Worm (Caenorhabditis elegans) whole organism, young adult: ENCODE results near the gene srx-8.

Source experiments
- B0261.1 ChIP-seq: sonication (generic microtip); optimal IDR thresholded peaks from 2 replicates; lab custom pipeline; 2016; ENCODE audit warnings: mild to moderate bottlenecking, missing genetic modification characterization, moderate library complexity, missing compliant biosample characterization
- D2030.7 ChIP-seq: fragments of 200-800 bp; sonication (Bioruptor generic); IDR thresholded peaks from 2 replicates; pipeline ENCODE4 v1.3.6; 2022; ENCODE audit warnings: missing genetic modification reagents, missing genetic modification characterization, missing compliant biosample characterization
- F22D6.2 ChIP-seq: sonication (generic microtip); optimal IDR thresholded peaks from 2 replicates; lab custom pipeline; 2016; ENCODE audit warnings: mild to moderate bottlenecking, missing genetic modification characterization, missing compliant biosample characterization
- F37B4.10 ChIP-seq: fragments of 200-800 bp; sonication (Bioruptor generic); IDR thresholded peaks from 2 replicates; pipeline ENCODE4 v1.3.6; 2022; ENCODE audit warnings: missing genetic modification characterization, missing compliant biosample characterization
- F49E8.2 ChIP-seq: sonication (generic microtip); optimal IDR thresholded peaks from 3 replicates; lab custom pipeline; 2017; ENCODE audit warnings: missing genetic modification characterization, mild to moderate bottlenecking, missing compliant biosample characterization, antibody characterized with exemption, moderate library complexity; ENCODE audit not compliant: insufficient read depth
- F57C9.4 ChIP-seq: sonication (generic microtip); optimal IDR thresholded peaks from 2 replicates; lab custom pipeline; 2017; ENCODE audit warnings: mild to moderate bottlenecking, missing genetic modification characterization, missing compliant biosample characterization
- Y53G8AR.9 ChIP-seq: fragments of 200-800 bp; sonication (Bioruptor generic); conservative IDR thresholded peaks from 2 replicates; pipeline ENCODE4 v1.3.6; 2022; ENCODE audit warnings: missing genetic modification reagents, missing genetic modification characterization, missing compliant biosample characterization
- Y79H2A.3 ChIP-seq: fragments of 200-800 bp; sonication (Bioruptor generic); conservative IDR thresholded peaks from 2 replicates; pipeline ENCODE4 v1.3.6; 2022; ENCODE audit warnings: missing genetic modification reagents, missing genetic modification characterization, missing compliant biosample characterization
- ZK185.1 ChIP-seq: sonication (generic microtip); optimal IDR thresholded peaks from 2 replicates; lab custom pipeline; 2016; ENCODE audit warnings: mild to moderate bottlenecking, missing genetic modification characterization, missing compliant biosample characterization; ENCODE audit not compliant: poor library complexity, severe bottlenecking
- attf-5 ChIP-seq: fragments of 200-800 bp; sonication (Bioruptor generic); optimal IDR thresholded peaks from 2 replicates; lab custom pipeline; 2018; ENCODE audit warnings: mild to moderate bottlenecking, missing genetic modification characterization, missing compliant biosample characterization
- ccch-3 ChIP-seq: fragments of 200-800 bp; sonication (Bioruptor generic); optimal IDR thresholded peaks from 2 replicates; lab custom pipeline; 2018; ENCODE audit warnings: mild to moderate bottlenecking, missing genetic modification characterization, missing compliant biosample characterization
- cebp-2 ChIP-seq: fragments of 200-800 bp; sonication (Bioruptor generic); IDR thresholded peaks from 2 replicates; pipeline ENCODE4 v1.3.6; 2022; ENCODE audit warnings: missing genetic modification characterization, missing compliant biosample characterization
- ceh-58 ChIP-seq: fragments of 200-800 bp; sonication (Bioruptor generic); IDR thresholded peaks from 2 replicates; pipeline ENCODE4 v1.3.6; 2022; ENCODE audit warnings: missing genetic modification characterization, missing compliant biosample characterization
- ceh-79 ChIP-seq: sonication (generic microtip); optimal IDR thresholded peaks from 2 replicates; lab custom pipeline; 2017; ENCODE audit warnings: mild to moderate bottlenecking, missing genetic modification characterization, missing compliant biosample characterization
- ceh-91 ChIP-seq: fragments of 200-800 bp; sonication (Bioruptor generic); IDR thresholded peaks from 2 replicates; pipeline ENCODE4 v1.3.6; 2022; ENCODE audit warnings: missing genetic modification reagents, missing genetic modification characterization, missing compliant biosample characterization
- ekl-4 ChIP-seq: fragments of 200-800 bp; sonication (Bioruptor generic); IDR thresholded peaks from 2 replicates; pipeline ENCODE4 v1.3.6; 2022; ENCODE audit warnings: missing genetic modification reagents, missing genetic modification characterization, missing compliant biosample characterization
- him-1 ChIP-seq: sonication (generic microtip); optimal IDR thresholded peaks from 2 replicates; lab custom pipeline; 2016; ENCODE audit warnings: missing genotype, missing genetic modification reagents, missing genetic modification characterization, missing compliant biosample characterization
- hmg-1.2 ChIP-seq: fragments of 200-800 bp; sonication (Bioruptor generic); IDR thresholded peaks from 2 replicates; pipeline ENCODE4 v1.3.6; 2022; ENCODE audit warnings: missing genetic modification reagents, missing genetic modification characterization, missing compliant biosample characterization
- mel-28 ChIP-seq: sonication (generic microtip); optimal IDR thresholded peaks from 2 replicates; lab custom pipeline; 2016; ENCODE audit warnings: borderline replicate concordance, mild to moderate bottlenecking, missing genetic modification characterization, missing compliant biosample characterization
- nfya-1 ChIP-seq: sonication (generic microtip); optimal IDR thresholded peaks from 2 replicates; lab custom pipeline; 2017; ENCODE audit warnings: antibody characterized with exemption, missing compliant biosample characterization, missing genetic modification characterization, borderline replicate concordance; ENCODE audit not compliant: insufficient read depth
- nhr-80 ChIP-seq: sonication (generic microtip); optimal IDR thresholded peaks from 2 replicates; lab custom pipeline; 2016; ENCODE audit warnings: missing genetic modification characterization, missing compliant biosample characterization
- rec-8 ChIP-seq, 2 experiments: sonication (generic microtip); optimal IDR thresholded peaks; 2 replicates each; lab custom pipeline; 2016; ENCODE audit warnings: mild to moderate bottlenecking in 2 of 2, missing genetic modification characterization in 2 of 2, missing genetic modification reagents in 2 of 2, missing genotype in 2 of 2, missing biosample characterization in 1 of 2, missing compliant biosample characterization in 1 of 2, moderate library complexity in 1 of 2
- snpc-1.1 ChIP-seq: sonication (generic microtip); optimal IDR thresholded peaks from 2 replicates; lab custom pipeline; 2017; ENCODE audit warnings: missing genetic modification characterization, mild to moderate bottlenecking, missing compliant biosample characterization, antibody characterized with exemption, moderate library complexity, missing genotype, missing genetic modification reagents; ENCODE audit not compliant: insufficient read depth
- snpc-1.3 ChIP-seq: sonication (generic microtip); optimal IDR thresholded peaks from 2 replicates; lab custom pipeline; 2017; ENCODE audit warnings: missing genetic modification characterization, mild to moderate bottlenecking, missing compliant biosample characterization, antibody characterized with exemption, moderate library complexity, missing genotype, missing genetic modification reagents; ENCODE audit not compliant: insufficient read depth
- tbp1 ChIP-seq: fragments of 200-800 bp; sonication (Bioruptor generic); optimal IDR thresholded peaks from 2 replicates; lab custom pipeline; 2018; ENCODE audit warnings: mild to moderate bottlenecking, missing genetic modification characterization, missing compliant biosample characterization
- unc-62 ChIP-seq: fragments of 150-350 bp; optimal IDR thresholded peaks from 2 replicates; lab custom pipeline; 2014; ENCODE audit warnings: missing biosample characterization, missing genetic modification reagents, missing genetic modification characterization
- zfh-2 ChIP-seq: fragments of 200-800 bp; sonication (Bioruptor generic); conservative IDR thresholded peaks from 2 replicates; pipeline ENCODE4 v1.3.6; 2022; ENCODE audit warnings: missing genetic modification reagents, missing genetic modification characterization, missing compliant biosample characterization
- zim-3 ChIP-seq: sonication (generic microtip); optimal IDR thresholded peaks from 2 replicates; lab custom pipeline; 2017; ENCODE audit warnings: mild to moderate bottlenecking, missing genetic modification characterization, moderate library complexity, missing compliant biosample characterization
- ztf-18 ChIP-seq: sonication (generic microtip); optimal IDR thresholded peaks from 2 replicates; lab custom pipeline; 2016; ENCODE audit warnings: missing genotype, mild to moderate bottlenecking, missing genetic modification characterization, missing compliant biosample characterization
- ztf-22 ChIP-seq: fragments of 200-800 bp; sonication (Bioruptor generic); optimal IDR thresholded peaks from 2 replicates; lab custom pipeline; 2018; ENCODE audit warnings: mild to moderate bottlenecking, missing genetic modification characterization, moderate library complexity, missing compliant biosample characterization
- ztf-28 ChIP-seq: fragments of 200-800 bp; sonication (Bioruptor generic); IDR thresholded peaks from 2 replicates; pipeline ENCODE4 v1.3.6; 2022; ENCODE audit warnings: missing genetic modification reagents, missing genetic modification characterization, missing compliant biosample characterization

The srx-8 gene

ce11 chrV:543169-543568, 12.8 kb downstream of the srx-8 start, which contains the start of gene C14C6.3 (continued):
- TF ChIP-seq D2030.7 (GFP tag; lab: Robert Waterston, UW) (no peak), ccch-3 (GFP tag; lab: Kevin White, UChicago) (no peak), Y79H2A.3 (no peak)

ce11 chrV:541470-541869, 14.5 kb downstream of the srx-8 start:
- TF ChIP-seq attf-5 (GFP tag; lab: Kevin White, UChicago): no peak
- TF ChIP-seq F37B4.10 (GFP tag; lab: Robert Waterston, UW): no peak
- no peak for TF ChIP-seq mel-28 (tag; lab: Kevin White, UChicago)
- no peak for TF ChIP-seq ekl-4
- TF ChIP-seq B0261.1 (tag; lab: Kevin White, UChicago): no peak
- TF ChIP-seq zim-3 (tag; lab: Kevin White, UChicago): no peak
- TF ChIP-seq Y53G8AR.9: no peak
- TF ChIP-seq, all 124 proteins: peak for 0

- TF ChIP-seq F22D6.2 (tag; lab: Kevin White, UChicago) (no peak), tbp1 (no peak), snpc-1.3 (tag; lab: Kevin White, UChicago) (no peak), ZK185.1 (no peak), ztf-28 (GFP tag; lab: Robert Waterston, UW) (no peak), ceh-58 (GFP tag; lab: Robert Waterston, UW) (no peak), nhr-80 (no peak), F49E8.2 (tag; lab: Kevin White, UChicago) (no peak), ztf-22 (GFP tag; lab: Kevin White, UChicago) (no peak), unc-62 (GFP tag; lab: Kevin White, UChicago) (no peak), ceh-79 (tag; lab: Kevin White, UChicago) (no peak), zfh-2 (GFP tag; lab: Robert Waterston, UW) (no peak), cebp-2 (GFP tag; lab: Robert Waterston, UW) (no peak), rec-8 (tag; optimal IDR thresholded peaks at IDR 0.05; lab: Kevin White, UChicago) (no peak), ceh-91 (no peak), nfya-1 (tag; lab: Kevin White, UChicago) (no peak), ztf-18 (tag; lab: Kevin White, UChicago) (no peak), B0261.1 (tag; lab: Kevin White, UChicago) (no peak)
- TF ChIP-seq, all 124 proteins: peak for 0
Observed at ce11 chrV:539040-539510, 16.9 kb downstream of the srx-8 start, which contains the start of gene nhr-155. TSS of gene nhr-155 (plus strand) at chrV:539460.

ce11 chrV:536571-536970, 19.4 kb downstream of the srx-8 start, which contains the start of gene C14C6.5:
TSS of gene C14C6.5 (plus strand) at chrV:536628.
- TF ChIP-seq him-1 (tag; lab: Kevin White, UChicago) (no peak), F57C9.4 (tag; lab: Kevin White, UChicago) (no peak), Y79H2A.3 (no peak)

- peak; percentile 47 for TF ChIP-seq nhr-80
- TF ChIP-seq snpc-1.1 (tag; lab: Kevin White, UChicago): no peak
- TF ChIP-seq hmg-1.2 (GFP tag; lab: Robert Waterston, UW): peak; percentile 66; the same call in 1 of the 2 replicates
- peak; percentile 30 for TF ChIP-seq attf-5 (GFP tag; lab: Kevin White, UChicago)
Observed at ce11 chrV:534176-534575, 21.8 kb downstream of the srx-8 start, which contains the start of gene nhr-132. TSS of gene nhr-132 (plus strand) at chrV:534446.
